Worm (Caenorhabditis elegans) whole organism, late embryonic: ENCODE results near the gene rop-1.

Source experiments
- C08G9.2 ChIP-seq: sonication (generic microtip); optimal IDR thresholded peaks from 2 replicates; lab custom pipeline; 2016; ENCODE audit warnings: mild to moderate bottlenecking, missing genetic modification characterization, moderate library complexity, missing compliant biosample characterization
- C38D4.7 ChIP-seq: fragments of 200-800 bp; sonication (Bioruptor generic); optimal IDR thresholded peaks from 2 replicates; lab custom pipeline; 2018; ENCODE audit warnings: mild to moderate bottlenecking, missing genetic modification characterization, moderate library complexity, missing compliant biosample characterization
- K02D7.2 ChIP-seq: sonication (generic microtip); optimal IDR thresholded peaks from 2 replicates; lab custom pipeline; 2017; ENCODE audit warnings: mild to moderate bottlenecking, missing genetic modification characterization, missing compliant biosample characterization
- Y22D7AL.16 ChIP-seq: sonication (generic microtip); optimal IDR thresholded peaks from 2 replicates; lab custom pipeline; 2016; ENCODE audit warnings: missing genetic modification characterization, missing compliant biosample characterization
- ahr-1 ChIP-seq: sonication (generic microtip); optimal IDR thresholded peaks from 2 replicates; lab custom pipeline; 2016; ENCODE audit warnings: missing genetic modification characterization, missing compliant biosample characterization
- ceh-14 ChIP-seq: sonication (generic microtip); optimal IDR thresholded peaks from 2 replicates; lab custom pipeline; 2016; ENCODE audit warnings: missing genotype, missing genetic modification characterization, missing compliant biosample characterization
- ceh-18 ChIP-seq: sonication (generic microtip); optimal IDR thresholded peaks from 2 replicates; lab custom pipeline; 2016; ENCODE audit warnings: missing genetic modification characterization, missing compliant biosample characterization
- ceh-19 ChIP-seq: fragments of 200-800 bp; sonication (Bioruptor generic); optimal IDR thresholded peaks from 2 replicates; lab custom pipeline; 2018; ENCODE audit warnings: mild to moderate bottlenecking, missing genetic modification characterization, missing compliant biosample characterization
- ceh-2 ChIP-seq: sonication (generic microtip); optimal IDR thresholded peaks from 2 replicates; lab custom pipeline; 2016; ENCODE audit warnings: missing genotype, missing genetic modification characterization, missing compliant biosample characterization
- ceh-22 ChIP-seq: sonication (generic microtip); optimal IDR thresholded peaks from 2 replicates; lab custom pipeline; 2017; ENCODE audit warnings: missing biosample characterization, missing genetic modification characterization
- ceh-24 ChIP-seq: sonication (generic microtip); optimal IDR thresholded peaks from 2 replicates; lab custom pipeline; 2016; ENCODE audit warnings: mild to moderate bottlenecking, missing genetic modification characterization, missing compliant biosample characterization
- ceh-31 ChIP-seq: sonication (generic microtip); optimal IDR thresholded peaks from 2 replicates; lab custom pipeline; 2016; ENCODE audit warnings: missing genetic modification characterization, missing compliant biosample characterization
- ceh-34 ChIP-seq: sonication (generic microtip); optimal IDR thresholded peaks from 2 replicates; lab custom pipeline; 2016; ENCODE audit warnings: mild to moderate bottlenecking, missing genetic modification characterization, missing compliant biosample characterization
- ceh-48 ChIP-seq: sonication (generic microtip); optimal IDR thresholded peaks from 2 replicates; lab custom pipeline; 2016; ENCODE audit warnings: missing genetic modification characterization, inconsistent platforms, missing compliant biosample characterization
- ceh-9 ChIP-seq: sonication (generic microtip); optimal IDR thresholded peaks from 2 replicates; lab custom pipeline; 2016; ENCODE audit warnings: mild to moderate bottlenecking, missing genetic modification characterization, inconsistent platforms, missing compliant biosample characterization
- dmd-4 ChIP-seq: sonication (generic microtip); optimal IDR thresholded peaks from 2 replicates; lab custom pipeline; 2016; ENCODE audit warnings: borderline replicate concordance, missing genetic modification characterization, missing compliant biosample characterization
- elt-4 ChIP-seq: sonication (generic microtip); optimal IDR thresholded peaks from 2 replicates; lab custom pipeline; 2016; ENCODE audit warnings: missing genetic modification characterization, missing compliant biosample characterization
- ets-4 ChIP-seq: sonication (generic microtip); optimal IDR thresholded peaks from 2 replicates; lab custom pipeline; 2016; ENCODE audit warnings: missing genetic modification characterization, missing compliant biosample characterization
- fax-1 ChIP-seq: sonication (generic microtip); optimal IDR thresholded peaks from 2 replicates; lab custom pipeline; 2016; ENCODE audit warnings: missing genotype, missing genetic modification characterization, missing compliant biosample characterization
- fkh-10 ChIP-seq: fragments of 150-350 bp; optimal IDR thresholded peaks from 2 replicates; lab custom pipeline; 2014; ENCODE audit warnings: missing biosample characterization, missing genetic modification reagents, missing genetic modification characterization
- fkh-6 ChIP-seq: sonication (generic microtip); optimal IDR thresholded peaks from 2 replicates; lab custom pipeline; 2016; ENCODE audit warnings: missing genetic modification characterization, missing compliant biosample characterization
- hlh-15 ChIP-seq: sonication (generic microtip); optimal IDR thresholded peaks from 2 replicates; lab custom pipeline; 2016; ENCODE audit warnings: missing genetic modification characterization, missing compliant biosample characterization
- hlh-6 ChIP-seq: sonication (generic microtip); optimal IDR thresholded peaks from 2 replicates; lab custom pipeline; 2016; ENCODE audit warnings: missing genotype, missing genetic modification characterization, missing compliant biosample characterization
- hlh-8 ChIP-seq: sonication (generic microtip); optimal IDR thresholded peaks from 2 replicates; lab custom pipeline; 2016; ENCODE audit warnings: missing genotype, missing genetic modification characterization, missing compliant biosample characterization
- lim-6 ChIP-seq: sonication (generic microtip); optimal IDR thresholded peaks from 2 replicates; lab custom pipeline; 2016; ENCODE audit warnings: missing genetic modification characterization, missing compliant biosample characterization
- lin-11 ChIP-seq: fragments of 200-800 bp; sonication (Bioruptor generic); optimal IDR thresholded peaks from 2 replicates; lab custom pipeline; 2018; ENCODE audit warnings: mild to moderate bottlenecking, missing genetic modification characterization, missing compliant biosample characterization
- madf-2 ChIP-seq: sonication (generic microtip); optimal IDR thresholded peaks from 2 replicates; lab custom pipeline; 2017; ENCODE audit warnings: missing genetic modification characterization, missing compliant biosample characterization
- mec-3 ChIP-seq: sonication (generic microtip); optimal IDR thresholded peaks from 2 replicates; lab custom pipeline; 2016; ENCODE audit warnings: borderline replicate concordance, missing genetic modification characterization, missing compliant biosample characterization
- nhr-11 ChIP-seq: fragments of 150-350 bp; optimal IDR thresholded peaks from 2 replicates; lab custom pipeline; 2014; ENCODE audit warnings: missing biosample characterization, missing genetic modification characterization
- pag-3 ChIP-seq: sonication (generic microtip); optimal IDR thresholded peaks from 2 replicates; lab custom pipeline; 2016; ENCODE audit warnings: missing compliant biosample characterization, missing genetic modification characterization, borderline replicate concordance
- pat-9 ChIP-seq: fragments of 200-800 bp; sonication (Bioruptor generic); optimal IDR thresholded peaks from 2 replicates; lab custom pipeline; 2018; ENCODE audit warnings: mild to moderate bottlenecking, missing genetic modification characterization, moderate library complexity, missing compliant biosample characterization
- pax-1 ChIP-seq: fragments of 150-350 bp; optimal IDR thresholded peaks from 2 replicates; lab custom pipeline; 2014; ENCODE audit warnings: missing biosample characterization, missing genetic modification characterization
- rnt-1 ChIP-seq: sonication (generic microtip); optimal IDR thresholded peaks from 2 replicates; lab custom pipeline; 2016; ENCODE audit warnings: missing genetic modification characterization, missing compliant biosample characterization
- sdc-2 ChIP-seq: sonication (generic microtip); optimal IDR thresholded peaks from 2 replicates; lab custom pipeline; 2016; ENCODE audit warnings: missing genotype, missing genetic modification characterization, missing compliant biosample characterization
- sox-4 ChIP-seq: sonication (generic microtip); optimal IDR thresholded peaks from 2 replicates; lab custom pipeline; 2017; ENCODE audit warnings: mild to moderate bottlenecking, missing genetic modification characterization, inconsistent platforms, missing compliant biosample characterization
- tbx-2 ChIP-seq: sonication (generic microtip); optimal IDR thresholded peaks from 2 replicates; lab custom pipeline; 2016; ENCODE audit warnings: missing genetic modification characterization, missing compliant biosample characterization
- unc-55 ChIP-seq: sonication (generic microtip); optimal IDR thresholded peaks from 2 replicates; lab custom pipeline; 2017; ENCODE audit warnings: missing biosample characterization, missing genetic modification reagents, missing genetic modification characterization
- zip-5 ChIP-seq: sonication (generic microtip); optimal IDR thresholded peaks from 2 replicates; lab custom pipeline; 2016; ENCODE audit warnings: missing genetic modification characterization, missing compliant biosample characterization
- ztf-16 ChIP-seq: sonication (generic microtip); optimal IDR thresholded peaks from 2 replicates; lab custom pipeline; 2017; ENCODE audit warnings: missing genetic modification characterization, missing compliant biosample characterization

The rop-1 gene

DNA sequence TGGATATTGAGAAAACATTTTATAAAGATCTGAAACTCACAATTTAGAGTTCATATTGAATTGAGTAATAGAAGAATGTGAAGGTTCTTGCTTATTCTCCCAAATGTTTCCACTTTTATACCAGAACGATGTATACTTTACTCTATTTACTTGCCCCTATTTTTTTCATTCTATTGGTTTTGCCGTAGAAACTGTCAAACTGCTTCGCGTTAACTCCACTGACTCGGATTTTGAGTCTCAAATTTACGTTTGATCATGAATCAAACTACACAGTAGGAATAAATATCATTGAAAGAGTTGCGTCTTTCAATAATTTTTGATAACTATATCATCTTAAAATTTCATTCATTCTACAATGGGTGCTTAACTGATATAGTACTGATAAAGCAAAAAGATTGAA lies 15.0 kb downstream of the rop-1 start, which contains the start of gene fipr-8:
Gene fipr-8, minus strand, starts transcription at position 101 of the 400 bp plus-strand sequence.
- TF ChIP-seq ceh-48 (no peak), nhr-11 (no peak), ceh-24 (tag; lab: Kevin White, UChicago) (no peak), ceh-19 (no peak), ceh-9 (tag; lab: Kevin White, UChicago) (no peak), rnt-1 (tag; lab: Kevin White, UChicago) (no peak), madf-2 (tag; lab: Kevin White, UChicago) (no peak), sdc-2 (tag; lab: Kevin White, UChicago) (no peak), ceh-18 (tag; lab: Kevin White, UChicago) (no peak), Y22D7AL.16 (no peak), ets-4 (tag; lab: Kevin White, UChicago) (no peak), pat-9 (no peak), lin-11 (tag; lab: Kevin White, UChicago) (no peak), ztf-16 (no peak), C08G9.2 (tag; lab: Kevin White, UChicago) (no peak), mec-3 (tag; lab: Kevin White, UChicago) (no peak)
- TF ChIP-seq, all 69 proteins: peak for 0

DNA sequence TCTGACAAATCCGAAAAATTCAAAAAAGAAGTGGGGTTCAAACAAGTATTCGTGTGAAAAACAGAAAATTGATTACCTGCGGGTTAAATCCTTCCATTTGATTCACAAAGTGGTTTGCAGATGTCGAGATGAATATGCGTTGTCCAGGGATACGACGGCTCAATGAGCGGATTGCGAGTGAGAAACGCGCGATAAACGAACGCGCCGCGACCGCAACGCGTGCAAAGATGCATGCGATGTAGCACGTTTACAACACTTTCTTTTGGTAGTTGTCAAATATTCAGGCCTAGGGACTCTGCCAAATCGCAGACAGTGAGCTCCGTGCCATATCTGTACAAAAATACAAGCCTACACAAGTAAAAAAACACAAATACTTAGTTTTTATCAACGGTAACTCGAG lies 16.2 kb downstream of the rop-1 start, which contains the start of gene fubl-1:
Gene fubl-1, minus strand, starts transcription at position 202 of the 400 bp plus-strand sequence.
- no peak for TF ChIP-seq ceh-19
- TF ChIP-seq unc-55 (GFP tag; lab: Kevin White, UChicago), result peak; percentile 30
- no peak for TF ChIP-seq ceh-9 (tag; lab: Kevin White, UChicago)
- no peak for TF ChIP-seq fkh-10 (GFP tag; lab: Kevin White, UChicago)
- TF ChIP-seq tbx-2, result peak; percentile 26
- TF ChIP-seq ahr-1 (tag; lab: Kevin White, UChicago), result no peak
- TF ChIP-seq lin-11 (tag; lab: Kevin White, UChicago), result no peak
- TF ChIP-seq ceh-31, result peak; percentile 59
- no peak for TF ChIP-seq nhr-11
- TF ChIP-seq dmd-4 (tag; lab: Kevin White, UChicago), result no peak
- TF ChIP-seq sox-4 (tag; lab: Kevin White, UChicago), result no peak
- no peak for TF ChIP-seq elt-4

DNA sequence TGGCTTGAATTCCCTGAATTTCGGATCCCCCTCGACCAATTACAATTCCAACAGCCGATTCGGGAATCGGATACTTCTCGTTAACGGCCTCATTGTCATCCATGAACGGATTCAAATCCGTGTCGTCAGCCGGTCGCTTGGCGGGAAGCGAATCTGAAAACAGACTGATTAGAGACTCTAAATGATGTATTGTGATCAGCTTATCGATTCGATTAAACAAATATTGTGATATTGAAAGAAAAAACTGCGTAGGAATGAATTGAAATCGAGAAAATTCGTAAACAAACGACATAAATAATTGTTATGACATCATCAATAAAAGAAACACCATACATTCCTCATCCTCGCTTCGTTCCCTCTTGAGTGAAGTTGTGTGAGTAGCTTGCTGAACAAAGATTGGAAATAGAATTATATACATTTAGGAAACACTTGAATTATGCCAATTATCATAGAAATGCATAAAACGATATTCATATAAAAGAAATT lies 16.9 kb downstream of the rop-1 start:
- TF ChIP-seq dmd-4 (tag; lab: Kevin White, UChicago), result no peak
- TF ChIP-seq C08G9.2 (tag; lab: Kevin White, UChicago), result no peak
- TF ChIP-seq ceh-2 (tag; lab: Kevin White, UChicago), result no peak
- no peak for TF ChIP-seq lim-6
- no peak for TF ChIP-seq hlh-6 (tag; lab: Kevin White, UChicago)
- TF ChIP-seq ceh-14 (tag; lab: Kevin White, UChicago), result no peak

DNA sequence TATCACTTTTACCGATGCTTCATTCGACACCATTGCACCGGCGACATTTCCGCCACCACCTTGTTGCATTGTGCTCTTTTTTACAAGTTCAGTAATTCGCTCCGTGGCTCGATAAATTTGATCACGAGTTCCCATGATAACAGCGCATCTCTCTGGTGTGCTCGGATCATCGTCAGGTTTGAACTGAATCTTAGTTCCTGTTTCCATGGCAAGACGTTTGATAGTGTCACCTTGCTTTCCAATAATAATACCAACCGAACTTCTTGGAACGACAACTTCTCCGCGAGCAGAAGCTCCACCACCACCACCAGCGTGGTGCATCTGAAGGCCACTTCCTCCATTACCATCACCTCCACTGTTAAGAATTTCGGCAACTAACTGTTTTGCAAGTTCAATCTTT lies 17.7 kb downstream of the rop-1 start:
- no peak for TF ChIP-seq fax-1
- TF ChIP-seq hlh-15 (tag; lab: Kevin White, UChicago), result no peak
- TF ChIP-seq lin-11 (tag; lab: Kevin White, UChicago), result no peak
- TF ChIP-seq zip-5, result no peak
- TF ChIP-seq ceh-34, result no peak

DNA sequence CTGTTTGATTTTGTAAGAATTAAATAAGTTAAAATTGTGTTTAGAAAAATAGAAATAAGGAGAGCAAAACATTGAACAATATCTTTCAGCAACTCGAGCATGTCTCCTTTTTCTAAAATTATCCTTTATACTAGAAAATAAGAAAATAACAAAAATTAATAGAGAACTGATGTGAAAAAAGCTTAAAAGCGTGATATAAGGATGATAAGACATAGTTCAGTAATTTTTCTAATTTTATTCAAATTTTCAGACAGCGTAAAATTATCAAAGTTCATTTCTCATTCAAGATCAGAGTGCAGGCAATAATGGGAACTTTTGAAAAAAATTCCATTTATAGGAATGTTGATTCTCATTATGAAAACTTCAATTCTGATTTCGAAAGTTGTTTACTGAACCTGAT lies 21.5 kb downstream of the rop-1 start, which contains the start of gene str-182:
Gene str-182, minus strand, starts transcription at position 101 of the 400 bp plus-strand sequence.
- TF ChIP-seq pag-3 (tag; lab: Kevin White, UChicago), result no peak
- TF ChIP-seq pax-1 (tag; lab: Kevin White, UChicago), result no peak
- no peak for TF ChIP-seq dmd-4 (tag; lab: Kevin White, UChicago)
- no peak for TF ChIP-seq K02D7.2 (tag; lab: Kevin White, UChicago)
- no peak for TF ChIP-seq ceh-14 (tag; lab: Kevin White, UChicago)
- TF ChIP-seq Y22D7AL.16, result no peak
- TF ChIP-seq ztf-16, result no peak
- TF ChIP-seq sox-4 (tag; lab: Kevin White, UChicago), result no peak
- TF ChIP-seq C38D4.7 (GFP tag; lab: Kevin White, UChicago), result no peak
- TF ChIP-seq hlh-8, result no peak
- no peak for TF ChIP-seq fkh-6 (tag; lab: Kevin White, UChicago)
- no peak for TF ChIP-seq ceh-34
- no peak for TF ChIP-seq ceh-22
- TF ChIP-seq lin-11 (tag; lab: Kevin White, UChicago), result no peak
- TF ChIP-seq ceh-48, result no peak
- TF ChIP-seq, all 69 proteins: peak for 0
